Worm (Caenorhabditis elegans) whole organism, late embryonic: ENCODE results near the gene Y46H3D.1.

Experiments
- C08G9.2 ChIP-seq: sonication (generic microtip); optimal IDR thresholded peaks from 2 replicates; lab custom pipeline; 2016; ENCODE audit warnings: mild to moderate bottlenecking, missing genetic modification characterization, moderate library complexity, missing compliant biosample characterization
- C38D4.7 ChIP-seq: fragments of 200-800 bp; sonication (Bioruptor generic); optimal IDR thresholded peaks from 2 replicates; lab custom pipeline; 2018; ENCODE audit warnings: mild to moderate bottlenecking, missing genetic modification characterization, moderate library complexity, missing compliant biosample characterization
- F13H6.1 ChIP-seq: sonication (generic microtip); optimal IDR thresholded peaks from 2 replicates; lab custom pipeline; 2016; ENCODE audit warnings: missing genetic modification characterization, missing compliant biosample characterization
- K09A11.1 ChIP-seq: sonication (generic microtip); optimal IDR thresholded peaks from 2 replicates; lab custom pipeline; 2017; ENCODE audit warnings: antibody characterized with exemption, mild to moderate bottlenecking, missing genetic modification characterization, missing compliant biosample characterization; ENCODE audit not compliant: insufficient read depth
- Y22D7AL.16 ChIP-seq: sonication (generic microtip); optimal IDR thresholded peaks from 2 replicates; lab custom pipeline; 2016; ENCODE audit warnings: missing genetic modification characterization, missing compliant biosample characterization
- ama-1 ChIP-seq: fragments of 150-350 bp; optimal IDR thresholded peaks from 2 replicates; lab custom pipeline; 2014
- ceh-19 ChIP-seq: fragments of 200-800 bp; sonication (Bioruptor generic); optimal IDR thresholded peaks from 2 replicates; lab custom pipeline; 2018; ENCODE audit warnings: mild to moderate bottlenecking, missing genetic modification characterization, missing compliant biosample characterization
- ceh-2 ChIP-seq: sonication (generic microtip); optimal IDR thresholded peaks from 2 replicates; lab custom pipeline; 2016; ENCODE audit warnings: missing genotype, missing genetic modification characterization, missing compliant biosample characterization
- ceh-24 ChIP-seq: sonication (generic microtip); optimal IDR thresholded peaks from 2 replicates; lab custom pipeline; 2016; ENCODE audit warnings: mild to moderate bottlenecking, missing genetic modification characterization, missing compliant biosample characterization
- ceh-30 ChIP-seq: fragments of 150-350 bp; optimal IDR thresholded peaks from 2 replicates; lab custom pipeline; 2014; ENCODE audit warnings: missing biosample characterization, missing genetic modification characterization
- ceh-34 ChIP-seq: sonication (generic microtip); optimal IDR thresholded peaks from 2 replicates; lab custom pipeline; 2016; ENCODE audit warnings: mild to moderate bottlenecking, missing genetic modification characterization, missing compliant biosample characterization
- ceh-48 ChIP-seq: sonication (generic microtip); optimal IDR thresholded peaks from 2 replicates; lab custom pipeline; 2016; ENCODE audit warnings: missing genetic modification characterization, inconsistent platforms, missing compliant biosample characterization
- ceh-9 ChIP-seq: sonication (generic microtip); optimal IDR thresholded peaks from 2 replicates; lab custom pipeline; 2016; ENCODE audit warnings: mild to moderate bottlenecking, missing genetic modification characterization, inconsistent platforms, missing compliant biosample characterization
- che-1 ChIP-seq: sonication (generic microtip); optimal IDR thresholded peaks from 2 replicates; lab custom pipeline; 2016; ENCODE audit warnings: mild to moderate bottlenecking, missing genetic modification characterization, missing compliant biosample characterization
- dve-1 ChIP-seq: sonication (generic microtip); optimal IDR thresholded peaks from 2 replicates; lab custom pipeline; 2017; ENCODE audit warnings: antibody characterized with exemption, mild to moderate bottlenecking, missing genetic modification characterization, missing compliant biosample characterization
- elt-2 ChIP-seq: sonication (generic microtip); optimal IDR thresholded peaks from 2 replicates; lab custom pipeline; 2016; ENCODE audit warnings: missing genetic modification reagents, missing genetic modification characterization, missing compliant biosample characterization
- elt-4 ChIP-seq: sonication (generic microtip); optimal IDR thresholded peaks from 2 replicates; lab custom pipeline; 2016; ENCODE audit warnings: missing genetic modification characterization, missing compliant biosample characterization
- fax-1 ChIP-seq: sonication (generic microtip); optimal IDR thresholded peaks from 2 replicates; lab custom pipeline; 2016; ENCODE audit warnings: missing genotype, missing genetic modification characterization, missing compliant biosample characterization
- hlh-15 ChIP-seq: sonication (generic microtip); optimal IDR thresholded peaks from 2 replicates; lab custom pipeline; 2016; ENCODE audit warnings: missing genetic modification characterization, missing compliant biosample characterization
- hlh-30 ChIP-seq: sonication (generic microtip); optimal IDR thresholded peaks from 2 replicates; lab custom pipeline; 2017; ENCODE audit warnings: antibody characterized with exemption, missing genetic modification characterization, missing compliant biosample characterization; ENCODE audit not compliant: insufficient read depth
- hlh-6 ChIP-seq: sonication (generic microtip); optimal IDR thresholded peaks from 2 replicates; lab custom pipeline; 2016; ENCODE audit warnings: missing genotype, missing genetic modification characterization, missing compliant biosample characterization
- madf-2 ChIP-seq: sonication (generic microtip); optimal IDR thresholded peaks from 2 replicates; lab custom pipeline; 2017; ENCODE audit warnings: missing genetic modification characterization, missing compliant biosample characterization
- mec-3 ChIP-seq: sonication (generic microtip); optimal IDR thresholded peaks from 2 replicates; lab custom pipeline; 2016; ENCODE audit warnings: borderline replicate concordance, missing genetic modification characterization, missing compliant biosample characterization
- nfya-1 ChIP-seq: sonication (generic microtip); optimal IDR thresholded peaks from 2 replicates; lab custom pipeline; 2017; ENCODE audit warnings: missing genetic modification characterization, mild to moderate bottlenecking, missing compliant biosample characterization, antibody characterized with exemption, moderate library complexity
- nhr-232 ChIP-seq: sonication (generic microtip); optimal IDR thresholded peaks from 2 replicates; lab custom pipeline; 2016; ENCODE audit warnings: missing genetic modification characterization, missing compliant biosample characterization
- npax-4 ChIP-seq: sonication (generic microtip); optimal IDR thresholded peaks from 2 replicates; lab custom pipeline; 2016; ENCODE audit warnings: missing genetic modification characterization, missing compliant biosample characterization
- pag-3 ChIP-seq: sonication (generic microtip); optimal IDR thresholded peaks from 2 replicates; lab custom pipeline; 2016; ENCODE audit warnings: missing compliant biosample characterization, missing genetic modification characterization, borderline replicate concordance
- pat-9 ChIP-seq: fragments of 200-800 bp; sonication (Bioruptor generic); optimal IDR thresholded peaks from 2 replicates; lab custom pipeline; 2018; ENCODE audit warnings: mild to moderate bottlenecking, missing genetic modification characterization, moderate library complexity, missing compliant biosample characterization
- pax-1 ChIP-seq: fragments of 150-350 bp; optimal IDR thresholded peaks from 2 replicates; lab custom pipeline; 2014; ENCODE audit warnings: missing biosample characterization, missing genetic modification characterization
- pqm-1 ChIP-seq: sonication (generic microtip); optimal IDR thresholded peaks from 2 replicates; lab custom pipeline; 2016; ENCODE audit warnings: missing genetic modification characterization, missing compliant biosample characterization
- pros-1 ChIP-seq: fragments of 150-350 bp; optimal IDR thresholded peaks from 2 replicates; lab custom pipeline; 2014; ENCODE audit warnings: missing biosample characterization, missing genetic modification reagents, missing genetic modification characterization
- sdc-2 ChIP-seq: sonication (generic microtip); optimal IDR thresholded peaks from 2 replicates; lab custom pipeline; 2016; ENCODE audit warnings: missing genotype, missing genetic modification characterization, missing compliant biosample characterization
- syd-9 ChIP-seq: sonication (generic microtip); optimal IDR thresholded peaks from 2 replicates; lab custom pipeline; 2016; ENCODE audit warnings: mild to moderate bottlenecking, missing genetic modification characterization, moderate library complexity, missing compliant biosample characterization
- tbx-2 ChIP-seq: sonication (generic microtip); optimal IDR thresholded peaks from 2 replicates; lab custom pipeline; 2016; ENCODE audit warnings: missing genetic modification characterization, missing compliant biosample characterization
- tbx-7 ChIP-seq: sonication (generic microtip); optimal IDR thresholded peaks from 2 replicates; lab custom pipeline; 2016; ENCODE audit warnings: missing genotype, missing genetic modification characterization, missing compliant biosample characterization
- ttx-3 ChIP-seq: sonication (generic microtip); optimal IDR thresholded peaks from 2 replicates; lab custom pipeline; 2016; ENCODE audit warnings: missing genetic modification reagents, missing genetic modification characterization, missing compliant biosample characterization
- unc-42 ChIP-seq: sonication (generic microtip); optimal IDR thresholded peaks from 2 replicates; lab custom pipeline; 2016; ENCODE audit warnings: missing genotype, missing genetic modification characterization, missing compliant biosample characterization
- unc-55 ChIP-seq: sonication (generic microtip); optimal IDR thresholded peaks from 2 replicates; lab custom pipeline; 2017; ENCODE audit warnings: missing biosample characterization, missing genetic modification reagents, missing genetic modification characterization
- unc-86 ChIP-seq: sonication (generic microtip); optimal IDR thresholded peaks from 2 replicates; lab custom pipeline; 2016; ENCODE audit warnings: missing genetic modification characterization, missing compliant biosample characterization
- zip-5 ChIP-seq: sonication (generic microtip); optimal IDR thresholded peaks from 2 replicates; lab custom pipeline; 2016; ENCODE audit warnings: missing genetic modification characterization, missing compliant biosample characterization
- ztf-16 ChIP-seq: sonication (generic microtip); optimal IDR thresholded peaks from 2 replicates; lab custom pipeline; 2017; ENCODE audit warnings: missing genetic modification characterization, missing compliant biosample characterization

Gene Y46H3D.1

ce11 chrV:1664921-1665320, 22.6 kb downstream of the Y46H3D.1 start, which contains the start of gene K04F1.9:
TSS of gene K04F1.9 (plus strand) at chrV:1665221.
- TF ChIP-seq ceh-48 (tag; lab: Kevin White, UChicago) (no peak), hlh-6 (tag; lab: Kevin White, UChicago) (no peak), pros-1 (no peak), zip-5 (no peak), Y22D7AL.16 (no peak), mec-3 (tag; lab: Kevin White, UChicago) (no peak), elt-2 (tag; lab: Kevin White, UChicago) (no peak), C38D4.7 (GFP tag; lab: Kevin White, UChicago) (no peak), tbx-2 (tag; lab: Kevin White, UChicago) (no peak), nhr-232 (tag; lab: Kevin White, UChicago) (no peak), K09A11.1 (tag; lab: Kevin White, UChicago) (no peak), ceh-24 (tag; lab: Kevin White, UChicago) (no peak), pat-9 (no peak), ceh-9 (tag; lab: Kevin White, UChicago) (no peak), dve-1 (tag; lab: Kevin White, UChicago) (no peak)

ce11 chrV:1666904-1667303, 24.6 kb downstream of the Y46H3D.1 start, which contains the start of gene K04F1.8:
TSS of gene K04F1.8 (plus strand) at chrV:1667204.
- TF ChIP-seq ztf-16 (no peak), tbx-7 (tag; lab: Kevin White, UChicago) (no peak), dve-1 (tag; lab: Kevin White, UChicago) (no peak), zip-5 (no peak)

ce11 chrV:1668216-1668615, 25.9 kb downstream of the Y46H3D.1 start, which contains the start of gene irld-42:
TSS of gene irld-42 (plus strand) at chrV:1668516.
- TF ChIP-seq tbx-7 (tag; lab: Kevin White, UChicago), result no peak
- TF ChIP-seq ttx-3 (tag; lab: Kevin White, UChicago), result no peak
- TF ChIP-seq, all 69 proteins: peak for 0

ce11 chrV:1678228-1678627, 35.9 kb downstream of the Y46H3D.1 start, which contains the start of gene srw-98:
TSS of gene srw-98 (minus strand) at chrV:1678328.
- TF ChIP-seq elt-4 (tag; lab: Kevin White, UChicago) (no peak), syd-9 (tag; lab: Kevin White, UChicago) (no peak), tbx-7 (tag; lab: Kevin White, UChicago) (no peak), tbx-2 (tag; lab: Kevin White, UChicago) (no peak), ama-1 (no peak), ceh-2 (tag; lab: Kevin White, UChicago) (no peak), K09A11.1 (tag; lab: Kevin White, UChicago) (no peak), hlh-15 (tag; lab: Kevin White, UChicago) (no peak), pqm-1 (tag; lab: Kevin White, UChicago) (no peak)
- TF ChIP-seq, all 69 proteins: peak for 0

- TF ChIP-seq Y22D7AL.16 (no peak), ceh-48 (tag; lab: Kevin White, UChicago) (no peak), C38D4.7 (GFP tag; lab: Kevin White, UChicago) (no peak), unc-42 (tag; lab: Kevin White, UChicago) (no peak), hlh-6 (tag; lab: Kevin White, UChicago) (no peak), madf-2 (tag; lab: Kevin White, UChicago) (no peak), npax-4 (no peak), pax-1 (tag; lab: Kevin White, UChicago) (no peak), ceh-34 (no peak)
These were observed 38.5 kb downstream of the Y46H3D.1 start, which contains the start of gene srw-91 for ce11 chrV:1680770-1681169. TSS of gene srw-91 (minus strand) at chrV:1680870.

ce11 chrV:1682279-1682678, 40.0 kb downstream of the Y46H3D.1 start, which contains the start of gene srh-3:
TSS of gene srh-3 (plus strand) at chrV:1682579.
- TF ChIP-seq unc-55 (GFP tag; lab: Kevin White, UChicago), result no peak
- TF ChIP-seq sdc-2, result no peak
- no peak for TF ChIP-seq ama-1
- no peak for TF ChIP-seq nfya-1
- TF ChIP-seq pag-3 (tag; lab: Kevin White, UChicago), result no peak
- no peak for TF ChIP-seq pax-1 (tag; lab: Kevin White, UChicago)
- TF ChIP-seq hlh-15 (tag; lab: Kevin White, UChicago), result no peak
- TF ChIP-seq unc-86 (tag; lab: Kevin White, UChicago), result no peak
- TF ChIP-seq C08G9.2 (tag; lab: Kevin White, UChicago), result no peak
- TF ChIP-seq fax-1 (tag; lab: Kevin White, UChicago), result no peak
- no peak for TF ChIP-seq ceh-19 (GFP tag; lab: Kevin White, UChicago)
- no peak for TF ChIP-seq ceh-30
- TF ChIP-seq F13H6.1 (tag; lab: Kevin White, UChicago), result no peak
- TF ChIP-seq ttx-3 (tag; lab: Kevin White, UChicago), result no peak
- TF ChIP-seq ztf-16, result no peak
- no peak for TF ChIP-seq che-1 (tag; lab: Kevin White, UChicago)
- TF ChIP-seq hlh-30 (tag; lab: Kevin White, UChicago), result no peak
- no peak for TF ChIP-seq mec-3 (tag; lab: Kevin White, UChicago)
